Fruit fly (Drosophila melanogaster) whole organism, embryonic: ENCODE results near the gene CG15143.

Source experiments
- Aef1 ChIP-seq: fragments of 200-800 bp; sonication (Bioruptor generic); IDR thresholded peaks from 3 replicates; pipeline ENCODE4 v1.3.6; 2022; ENCODE audit warnings: missing biosample characterization, missing genetic modification characterization
- Asciz ChIP-seq: fragments of 200-800 bp; sonication (Bioruptor generic); optimal IDR thresholded peaks from 2 replicates; lab custom pipeline; 2017; ENCODE audit warnings: missing biosample characterization, mild to moderate bottlenecking, missing genetic modification characterization, missing genetic modification reagents
- Atf6 ChIP-seq: fragments of 200-800 bp; sonication (Bioruptor generic); IDR thresholded peaks from 2 replicates; pipeline ENCODE4 v1.3.6; 2022; ENCODE audit warnings: missing biosample characterization, missing genetic modification characterization
- CG10654 ChIP-seq: fragments of 200-800 bp; sonication (Bioruptor generic); optimal IDR thresholded peaks from 2 replicates; lab custom pipeline; 2016; ENCODE audit warnings: missing biosample characterization, missing genetic modification characterization
- CG1233 ChIP-seq: fragments of 200-800 bp; sonication (Bioruptor generic); optimal IDR thresholded peaks from 4 replicates; lab custom pipeline; 2018; ENCODE audit warnings: missing biosample characterization, mild to moderate bottlenecking, missing genetic modification characterization
- CG12659 ChIP-seq: fragments of 200-800 bp; sonication (Bioruptor generic); optimal IDR thresholded peaks from 3 replicates; lab custom pipeline; 2017; ENCODE audit warnings: mild to moderate bottlenecking, missing biosample characterization, missing genetic modification reagents, missing genetic modification characterization
- CG12942 ChIP-seq: fragments of 200-800 bp; sonication (Bioruptor generic); optimal IDR thresholded peaks from 3 replicates; lab custom pipeline; 2016; ENCODE audit warnings: missing biosample characterization, missing genetic modification characterization
- CG13296 ChIP-seq: fragments of 200-800 bp; sonication (Bioruptor generic); optimal IDR thresholded peaks from 3 replicates; lab custom pipeline; 2018; ENCODE audit warnings: missing biosample characterization, mild to moderate bottlenecking, missing genetic modification characterization
- CG17361 ChIP-seq: fragments of 200-800 bp; sonication (Bioruptor generic); IDR thresholded peaks from 3 replicates; pipeline ENCODE4 v1.3.6; 2022; ENCODE audit warnings: missing biosample characterization, missing genetic modification characterization
- CG17612 ChIP-seq: fragments of 200-800 bp; sonication (Bioruptor generic); IDR thresholded peaks from 2 replicates; pipeline ENCODE4 v1.3.6; 2022; ENCODE audit warnings: missing biosample characterization, missing genetic modification characterization
- CG18011 ChIP-seq: fragments of 200-800 bp; sonication (Bioruptor generic); optimal IDR thresholded peaks from 2 replicates; lab custom pipeline; 2017; ENCODE audit warnings: missing biosample characterization, missing genetic modification characterization, mild to moderate bottlenecking, moderate library complexity, missing genotype
- CG18619 ChIP-seq: fragments of 200-800 bp; sonication (Bioruptor generic); optimal IDR thresholded peaks from 3 replicates; lab custom pipeline; 2017; ENCODE audit warnings: missing biosample characterization, mild to moderate bottlenecking, missing genetic modification characterization
- CG2712 ChIP-seq: fragments of 200-800 bp; optimal IDR thresholded peaks from 3 replicates; lab custom pipeline; 2019; ENCODE audit warnings: missing biosample characterization, mild to moderate bottlenecking, missing genetic modification characterization, moderate library complexity
- CG31365 ChIP-seq: fragments of 200-800 bp; sonication (Bioruptor generic); optimal IDR thresholded peaks from 2 replicates; lab custom pipeline; 2018; ENCODE audit warnings: missing biosample characterization, mild to moderate bottlenecking, missing genetic modification characterization
- CG31441 ChIP-seq: fragments of 200-800 bp; sonication (Bioruptor generic); IDR thresholded peaks from 2 replicates; pipeline ENCODE4 v1.3.6; 2022; ENCODE audit warnings: missing biosample characterization, missing genetic modification characterization
- CG4854 ChIP-seq: fragments of 200-800 bp; sonication (Bioruptor generic); optimal IDR thresholded peaks from 2 replicates; lab custom pipeline; 2016; ENCODE audit warnings: missing biosample characterization, missing genetic modification characterization, inconsistent platforms
- CG6254 ChIP-seq: fragments of 200-800 bp; sonication (Bioruptor generic); optimal IDR thresholded peaks from 3 replicates; lab custom pipeline; 2017; ENCODE audit warnings: mild to moderate bottlenecking, missing biosample characterization, missing genetic modification reagents, missing genetic modification characterization
- CG7357 ChIP-seq: fragments of 200-800 bp; sonication (Bioruptor generic); IDR thresholded peaks from 3 replicates; pipeline ENCODE4 v1.3.6; 2022; ENCODE audit warnings: missing biosample characterization, missing genetic modification characterization
- CG7839 ChIP-seq: fragments of 200-800 bp; sonication (Bioruptor generic); optimal IDR thresholded peaks from 3 replicates; lab custom pipeline; 2018; ENCODE audit warnings: missing biosample characterization, mild to moderate bottlenecking, missing genetic modification characterization, moderate library complexity
- CG8944 ChIP-seq: fragments of 200-800 bp; sonication (Bioruptor generic); optimal IDR thresholded peaks from 3 replicates; lab custom pipeline; 2016; ENCODE audit warnings: missing biosample characterization, missing genetic modification characterization
- CG9932 ChIP-seq: fragments of 200-800 bp; sonication (Bioruptor generic); IDR thresholded peaks from 2 replicates; pipeline ENCODE4 v1.3.6; 2022; ENCODE audit warnings: missing biosample characterization, missing genetic modification characterization
- D19A ChIP-seq: fragments of 200-800 bp; optimal IDR thresholded peaks from 3 replicates; lab custom pipeline; 2019; ENCODE audit warnings: missing biosample characterization, mild to moderate bottlenecking, missing genetic modification characterization, moderate library complexity
- Dip2 ChIP-seq: fragments of 200-800 bp; sonication (Bioruptor generic); IDR thresholded peaks from 2 replicates; pipeline ENCODE4 v1.3.6; 2022; ENCODE audit warnings: missing biosample characterization, missing genetic modification characterization
- Dip3 ChIP-seq: fragments of 200-800 bp; sonication (Bioruptor generic); optimal IDR thresholded peaks from 3 replicates; lab custom pipeline; 2016; ENCODE audit warnings: missing biosample characterization, missing genetic modification characterization
- Dll ChIP-seq: fragments of 200-800 bp; sonication (Bioruptor generic); IDR thresholded peaks from 4 replicates; pipeline ENCODE4 v1.3.6; 2022; ENCODE audit warnings: missing biosample characterization, missing genetic modification characterization; ENCODE audit not compliant: partially characterized antibody
- ERR ChIP-seq: fragments of 200-800 bp; sonication (Bioruptor generic); optimal IDR thresholded peaks from 2 replicates; lab custom pipeline; 2016; ENCODE audit warnings: missing biosample characterization, missing genetic modification characterization
- Gsc ChIP-seq: fragments of 200-800 bp; sonication (Bioruptor generic); IDR thresholded peaks from 2 replicates; pipeline ENCODE4 v1.3.6; 2022; ENCODE audit warnings: missing biosample characterization, missing genetic modification characterization
- NFAT ChIP-seq: fragments of 200-800 bp; sonication (Bioruptor generic); IDR thresholded peaks from 2 replicates; pipeline ENCODE4 v1.3.6; 2022; ENCODE audit warnings: missing biosample characterization, missing genetic modification characterization
- Ptx1 ChIP-seq: fragments of 200-800 bp; sonication (Bioruptor generic); IDR thresholded peaks from 2 replicates; pipeline ENCODE4 v1.3.6; 2022; ENCODE audit warnings: missing biosample characterization, missing genetic modification characterization
- Side ChIP-seq: fragments of 200-800 bp; sonication (Bioruptor generic); optimal IDR thresholded peaks from 2 replicates; lab custom pipeline; 2016; ENCODE audit warnings: missing biosample characterization, missing genetic modification characterization
- Sry-δ ChIP-seq: fragments of 200-800 bp; sonication (Bioruptor generic); optimal IDR thresholded peaks from 2 replicates; lab custom pipeline; 2016; ENCODE audit warnings: missing biosample characterization, missing genetic modification characterization
- ase ChIP-seq: fragments of 200-800 bp; sonication (Bioruptor generic); IDR thresholded peaks from 3 replicates; pipeline ENCODE4 v1.3.6; 2022; ENCODE audit warnings: missing biosample characterization, missing genetic modification characterization
- bbx ChIP-seq: fragments of 200-800 bp; sonication (Bioruptor generic); IDR thresholded peaks from 2 replicates; pipeline ENCODE4 v1.3.6; 2022; ENCODE audit warnings: missing biosample characterization, missing genetic modification characterization; ENCODE audit not compliant: partially characterized antibody
- cad ChIP-seq: fragments of >200 bp; optimal IDR thresholded peaks from 2 replicates; lab custom pipeline; 2017; ENCODE audit warnings: missing biosample characterization, missing genetic modification characterization
- caup ChIP-seq: fragments of 200-800 bp; sonication (Bioruptor generic); optimal IDR thresholded peaks from 3 replicates; lab custom pipeline; 2017; ENCODE audit warnings: missing biosample characterization, mild to moderate bottlenecking, missing genetic modification characterization, moderate library complexity; ENCODE audit not compliant: severe bottlenecking
- cg ChIP-seq: fragments of 200-800 bp; sonication (Bioruptor generic); optimal IDR thresholded peaks from 3 replicates; lab custom pipeline; 2019; ENCODE audit warnings: missing biosample characterization, mild to moderate bottlenecking, missing genetic modification characterization, moderate library complexity
- corto ChIP-seq: fragments of 200-800 bp; sonication (Bioruptor generic); optimal IDR thresholded peaks from 2 replicates; lab custom pipeline; 2016; ENCODE audit warnings: missing biosample characterization, mild to moderate bottlenecking, missing genetic modification characterization, moderate library complexity
- da ChIP-seq: fragments of 200-800 bp; sonication (Bioruptor generic); optimal IDR thresholded peaks from 2 replicates; lab custom pipeline; 2016; ENCODE audit warnings: missing biosample characterization, missing genetic modification characterization
- kah ChIP-seq: fragments of 200-800 bp; sonication (Bioruptor generic); optimal IDR thresholded peaks from 2 replicates; lab custom pipeline; 2018; ENCODE audit warnings: missing biosample characterization, mild to moderate bottlenecking, missing genetic modification characterization
- kay ChIP-seq: fragments of 200-800 bp; sonication (Bioruptor generic); optimal IDR thresholded peaks from 2 replicates; lab custom pipeline; 2016; ENCODE audit warnings: missing biosample characterization, missing genetic modification characterization
- lilli ChIP-seq: fragments of 200-800 bp; sonication (Bioruptor generic); optimal IDR thresholded peaks from 3 replicates; lab custom pipeline; 2016; ENCODE audit warnings: missing biosample characterization, missing genetic modification characterization
- nau ChIP-seq: fragments of 200-800 bp; sonication (Bioruptor generic); optimal IDR thresholded peaks from 3 replicates; lab custom pipeline; 2017; ENCODE audit warnings: missing biosample characterization, mild to moderate bottlenecking, missing genetic modification characterization, missing genetic modification reagents
- pnt ChIP-seq: fragments of 200-800 bp; sonication (Bioruptor generic); optimal IDR thresholded peaks from 3 replicates; lab custom pipeline; 2016; ENCODE audit warnings: missing biosample characterization, missing genetic modification characterization
- schlank ChIP-seq: fragments of 200-800 bp; sonication (Bioruptor generic); optimal IDR thresholded peaks from 2 replicates; lab custom pipeline; 2018; ENCODE audit warnings: missing biosample characterization, mild to moderate bottlenecking, missing genetic modification characterization
- seq ChIP-seq: fragments of 200-800 bp; sonication (Bioruptor generic); IDR thresholded peaks from 2 replicates; pipeline ENCODE4 v1.3.6; 2022; ENCODE audit warnings: missing biosample characterization, missing genetic modification characterization
- shn ChIP-seq: fragments of 200-800 bp; sonication (Bioruptor generic); optimal IDR thresholded peaks from 3 replicates; lab custom pipeline; 2016; ENCODE audit warnings: missing biosample characterization, missing genetic modification characterization
- so ChIP-seq: fragments of 200-800 bp; sonication (Bioruptor generic); IDR thresholded peaks from 3 replicates; pipeline ENCODE4 v1.3.6; 2022; ENCODE audit warnings: missing biosample characterization, missing genetic modification characterization
- tap ChIP-seq: fragments of 200-800 bp; optimal IDR thresholded peaks from 3 replicates; lab custom pipeline; 2019; ENCODE audit warnings: missing biosample characterization, mild to moderate bottlenecking, missing genetic modification characterization, moderate library complexity
- trem ChIP-seq: fragments of 200-800 bp; optimal IDR thresholded peaks from 3 replicates; lab custom pipeline; 2019; ENCODE audit warnings: missing biosample characterization, mild to moderate bottlenecking, missing genetic modification characterization, moderate library complexity
- zen2 ChIP-seq: fragments of 200-800 bp; sonication (Bioruptor generic); IDR thresholded peaks from 3 replicates; pipeline ENCODE4 v1.3.6; 2022; ENCODE audit warnings: missing biosample characterization, missing genetic modification characterization; ENCODE audit not compliant: partially characterized antibody

Gene CG15143

dm6 chr2L:17480943-17481580 lies 43.3 kb downstream of the CG15143 start, which contains the start of the genes fws and Lamtor3 (continued):
- TF ChIP-seq CG8944 (peak; percentile 75), Dip3 (GFP tag; lab: Kevin White, UChicago) (peak; percentile 92), ERR (GFP tag; lab: Kevin White, UChicago) (peak; percentile 39), Asciz (peak; percentile 97), CG17612 (peak; percentile 97), Dll (GFP tag; lab: Robert Waterston, UW) (peak; percentile 74), cg (GFP tag; lab: Kevin White, UChicago) (no peak), CG13296 (peak; percentile 96), kah (GFP tag; lab: Kevin White, UChicago) (peak; percentile 88), CG6254 (GFP tag; lab: Kevin White, UChicago) (peak; percentile 94), CG2712 (tag; lab: Kevin White, UChicago) (peak; percentile 98), shn (GFP tag; lab: Kevin White, UChicago) (peak; percentile 85), CG12659 (peak; percentile 99), ase (GFP tag; lab: Robert Waterston, UW) (peak; percentile 100), lilli (GFP tag; lab: Kevin White, UChicago) (peak; percentile 97), CG18011 (peak; percentile 93), CG7839 (tag; lab: Kevin White, UChicago) (peak; percentile 99), D19A (tag; lab: Kevin White, UChicago) (peak; percentile 93), CG9932 (GFP tag; lab: Robert Waterston, UW) (peak; percentile 99), CG4854 (GFP tag; lab: Kevin White, UChicago) (peak; percentile 89), NFAT (GFP tag; lab: Robert Waterston, UW) (peak; percentile 99), CG1233 (GFP tag; lab: Kevin White, UChicago) (peak; percentile 98), CG7357 (peak; percentile 97), schlank (tag; lab: Kevin White, UChicago) (peak; percentile 94), trem (peak; percentile 95), pnt (GFP tag; lab: Kevin White, UChicago) (peak; percentile 42), CG17361 (peak; percentile 98), caup (peak; percentile 97), bbx (GFP tag; lab: Robert Waterston, UW) (no peak), Dip2 (GFP tag; lab: Robert Waterston, UW) (peak; percentile 80), nau (peak; percentile 96), Aef1 (GFP tag; lab: Robert Waterston, UW) (peak; percentile 99), zen2 (no peak; the same call in 2 of the 3 replicates), so (peak; percentile 99), CG10654 (GFP tag; lab: Kevin White, UChicago) (peak; percentile 96), Side (GFP tag; lab: Kevin White, UChicago) (peak; percentile 72), CG18619 (peak; percentile 97), CG31365 (tag; lab: Kevin White, UChicago) (peak; percentile 80), Gsc (GFP tag; lab: Robert Waterston, UW) (peak; percentile 97), Ptx1 (GFP tag; lab: Robert Waterston, UW) (peak; percentile 99), Atf6 (GFP tag; lab: Robert Waterston, UW) (peak; percentile 98), seq (GFP tag; lab: Robert Waterston, UW) (peak; percentile 99), CG12942 (GFP tag; lab: Kevin White, UChicago) (peak; percentile 96), corto (GFP tag; lab: Kevin White, UChicago) (peak; percentile 91), cad (GFP tag; lab: Kevin White, UChicago) (no peak), da (GFP tag; lab: Kevin White, UChicago) (peak; percentile 27), tap (tag; lab: Kevin White, UChicago) (peak; percentile 97), Sry-δ (peak; percentile 37), kay (GFP tag; lab: Kevin White, UChicago) (peak; percentile 90), CG31441 (GFP tag; lab: Robert Waterston, UW) (peak; percentile 98)
